Fruit fly (Drosophila melanogaster) whole organism, wandering third instar larva: Measurements from ENCODE around the gene Gr32a.

ENCODE experiments used
- Hr78 ChIP-seq: fragments of >200 bp; optimal IDR thresholded peaks from 2 replicates; lab custom pipeline; 2017; ENCODE audit warnings: missing biosample characterization, missing genetic modification characterization
- dl ChIP-seq, 2 experiments: fragments of 175-275, 200-275 bp in 1 of 2; fragments of 200-275 bp in 1 of 2; sonication (Bioruptor generic); optimal IDR thresholded peaks; lab custom pipeline; 2018; ENCODE audit warnings: mild to moderate bottlenecking in 2 of 2, missing biosample characterization in 2 of 2, missing genetic modification characterization in 2 of 2, moderate library complexity in 2 of 2; ENCODE audit not compliant: partially characterized antibody in 2 of 2, insufficient read depth in 1 of 2

DNA sequence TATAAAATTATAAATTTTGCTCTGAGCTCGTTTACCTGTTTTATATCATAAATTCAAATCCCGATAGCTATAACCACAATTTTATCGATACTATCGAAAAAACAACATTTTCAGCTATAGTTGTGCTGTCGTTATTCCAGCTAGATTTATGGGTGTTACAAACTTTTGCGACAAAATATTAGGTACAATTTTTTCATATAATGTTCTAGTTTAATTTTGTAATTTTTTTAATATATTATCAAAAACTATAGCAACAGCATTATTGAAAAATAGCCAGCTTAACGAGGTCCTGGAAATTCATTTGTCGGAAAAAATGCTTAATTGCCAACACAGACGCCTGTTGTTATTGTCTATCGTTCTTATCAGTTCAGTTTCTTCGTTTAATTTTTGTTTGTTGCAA is 22.7 kb upstream of the Gr32a start, which contains the start of gene Wdr59:
- TF ChIP-seq Hr78 (no peak), dl (GFP tag; optimal IDR thresholded peaks at IDR 0.05; lab: Kevin White, UChicago; ENCODE audit: insufficient read depth in 1 of 2, partially characterized antibody in 2 of 2) (no peak)
